Worm (Caenorhabditis elegans) whole organism, L3 larva: ENCODE measurements around the gene gtf-2H5.

Experiments used
- ZK546.5 ChIP-seq: sonication (generic microtip); optimal IDR thresholded peaks from 2 replicates; lab custom pipeline; 2017; ENCODE audit warnings: missing biosample characterization, missing genetic modification characterization
- ama-1 ChIP-seq: fragments of 150-350 bp; optimal IDR thresholded peaks from 2 replicates; lab custom pipeline; 2018
- ceh-16 ChIP-seq: sonication (generic microtip); optimal IDR thresholded peaks from 2 replicates; lab custom pipeline; 2017; ENCODE audit warnings: missing biosample characterization, missing genetic modification characterization
- ceh-82 ChIP-seq: fragments of 150-350 bp; optimal IDR thresholded peaks from 2 replicates; lab custom pipeline; 2014; ENCODE audit warnings: missing biosample characterization, missing genetic modification characterization
- daf-12 ChIP-seq: fragments of 150-350 bp; optimal IDR thresholded peaks from 2 replicates; lab custom pipeline; 2014; ENCODE audit warnings: missing biosample characterization, missing genetic modification reagents, missing genetic modification characterization
- egl-27 ChIP-seq: sonication (generic microtip); optimal IDR thresholded peaks from 4 replicates; lab custom pipeline; 2017; ENCODE audit warnings: missing biosample characterization, missing genetic modification reagents, missing genetic modification characterization
- egl-5 ChIP-seq: fragments of 150-350 bp; optimal IDR thresholded peaks from 2 replicates; lab custom pipeline; 2017; ENCODE audit warnings: missing biosample characterization, missing genetic modification reagents, missing genetic modification characterization, inconsistent platforms
- elt-1 ChIP-seq: fragments of 150-350 bp; optimal IDR thresholded peaks from 2 replicates; lab custom pipeline; 2014; ENCODE audit warnings: missing biosample characterization, missing genetic modification characterization
- elt-2 ChIP-seq: sonication (generic microtip); optimal IDR thresholded peaks from 2 replicates; lab custom pipeline; 2016; ENCODE audit warnings: missing genetic modification reagents, mild to moderate bottlenecking, missing genetic modification characterization, missing compliant biosample characterization
- eor-1 ChIP-seq, 2 experiments: fragments of 150-350 bp; optimal IDR thresholded peaks; 2 replicates each; lab custom pipeline; 2014 to 2018; ENCODE audit warnings: missing biosample characterization in 2 of 2, missing genetic modification characterization in 2 of 2
- fkh-2 ChIP-seq: fragments of 150-350 bp; optimal IDR thresholded peaks from 2 replicates; lab custom pipeline; 2014; ENCODE audit warnings: missing biosample characterization, missing genetic modification reagents, missing genetic modification characterization
- hmg-11 ChIP-seq: sonication (generic microtip); optimal IDR thresholded peaks from 2 replicates; lab custom pipeline; 2016; ENCODE audit warnings: missing genetic modification characterization, missing compliant biosample characterization
- jun-1 ChIP-seq: fragments of 150-350 bp; optimal IDR thresholded peaks from 2 replicates; lab custom pipeline; 2014; ENCODE audit warnings: missing biosample characterization, missing genetic modification reagents, missing genetic modification characterization
- lin-15B ChIP-seq: fragments of 150-350 bp; optimal IDR thresholded peaks from 2 replicates; lab custom pipeline; 2014; ENCODE audit warnings: missing biosample characterization, missing genetic modification characterization
- lsy-12 ChIP-seq: sonication (generic microtip); optimal IDR thresholded peaks from 2 replicates; lab custom pipeline; 2016; ENCODE audit warnings: mild to moderate bottlenecking, missing genetic modification characterization, missing compliant biosample characterization
- mdl-1 ChIP-seq: fragments of 150-350 bp; optimal IDR thresholded peaks from 2 replicates; lab custom pipeline; 2014; ENCODE audit warnings: missing biosample characterization, missing genetic modification characterization
- mml-1 ChIP-seq: fragments of 150-350 bp; sonication (generic microtip); optimal IDR thresholded peaks from 3 replicates; lab custom pipeline; 2014; ENCODE audit warnings: missing biosample characterization, missing genetic modification characterization
- nfya-1 ChIP-seq: sonication (generic microtip); optimal IDR thresholded peaks from 2 replicates; lab custom pipeline; 2017; ENCODE audit warnings: missing genetic modification characterization, mild to moderate bottlenecking, missing compliant biosample characterization, antibody characterized with exemption, moderate library complexity; ENCODE audit not compliant: insufficient read depth
- nhr-11 ChIP-seq: fragments of 150-350 bp; optimal IDR thresholded peaks from 2 replicates; lab custom pipeline; 2014; ENCODE audit warnings: missing biosample characterization, missing genetic modification characterization
- nhr-23 ChIP-seq: fragments of 150-350 bp; optimal IDR thresholded peaks from 2 replicates; lab custom pipeline; 2014; ENCODE audit warnings: missing biosample characterization, missing genetic modification reagents, missing genetic modification characterization
- nhr-237 ChIP-seq: fragments of 150-350 bp; optimal IDR thresholded peaks from 2 replicates; lab custom pipeline; 2014; ENCODE audit warnings: missing biosample characterization, missing genetic modification characterization
- nhr-25 ChIP-seq: sonication (generic microtip); optimal IDR thresholded peaks from 2 replicates; lab custom pipeline; 2017; ENCODE audit warnings: missing biosample characterization, missing genetic modification characterization
- nhr-28 ChIP-seq: fragments of 150-350 bp; optimal IDR thresholded peaks from 2 replicates; lab custom pipeline; 2014; ENCODE audit warnings: missing biosample characterization, missing genetic modification characterization
- nhr-43 ChIP-seq: sonication (generic microtip); optimal IDR thresholded peaks from 2 replicates; lab custom pipeline; 2016; ENCODE audit warnings: mild to moderate bottlenecking, missing genetic modification characterization, missing compliant biosample characterization; ENCODE audit not compliant: poor library complexity, severe bottlenecking
- nhr-67 ChIP-seq: fragments of 150-350 bp; optimal IDR thresholded peaks from 2 replicates; lab custom pipeline; 2014; ENCODE audit warnings: missing biosample characterization, missing genetic modification characterization
- nhr-76 ChIP-seq: fragments of 150-350 bp; sonication (generic microtip); optimal IDR thresholded peaks from 5 replicates; lab custom pipeline; 2014; ENCODE audit warnings: missing biosample characterization, missing genetic modification characterization
- nhr-77 ChIP-seq: fragments of 150-350 bp; optimal IDR thresholded peaks from 2 replicates; lab custom pipeline; 2014; ENCODE audit warnings: missing biosample characterization, missing genetic modification characterization
- pha-4 ChIP-seq: fragments of 150-350 bp; optimal IDR thresholded peaks from 2 replicates; lab custom pipeline; 2014; ENCODE audit warnings: missing biosample characterization, missing genetic modification reagents, missing genetic modification characterization
- pqm-1 ChIP-seq: fragments of 150-350 bp; optimal IDR thresholded peaks from 2 replicates; lab custom pipeline; 2017; ENCODE audit warnings: missing biosample characterization, missing genetic modification characterization, inconsistent platforms
- sea-2 ChIP-seq: fragments of 150-350 bp; sonication (generic microtip); optimal IDR thresholded peaks from 4 replicates; lab custom pipeline; 2014; ENCODE audit warnings: missing biosample characterization, missing genetic modification reagents, missing genetic modification characterization
- skn-1 ChIP-seq: fragments of 150-350 bp; optimal IDR thresholded peaks from 2 replicates; lab custom pipeline; 2014; ENCODE audit warnings: missing biosample characterization, missing genetic modification characterization
- tbx-2 ChIP-seq: sonication (generic microtip); optimal IDR thresholded peaks from 2 replicates; lab custom pipeline; 2016; ENCODE audit warnings: mild to moderate bottlenecking, missing genetic modification characterization, missing compliant biosample characterization
- unc-39 ChIP-seq: sonication (generic microtip); optimal IDR thresholded peaks from 4 replicates; lab custom pipeline; 2017; ENCODE audit warnings: missing biosample characterization, missing genetic modification characterization
- zag-1 ChIP-seq: fragments of 150-350 bp; optimal IDR thresholded peaks from 2 replicates; lab custom pipeline; 2014; ENCODE audit warnings: missing biosample characterization, missing genetic modification characterization
- ztf-11 ChIP-seq: fragments of 150-350 bp; optimal IDR thresholded peaks from 2 replicates; lab custom pipeline; 2014; ENCODE audit warnings: missing biosample characterization, missing genetic modification characterization
- ztf-4 ChIP-seq: fragments of 150-350 bp; optimal IDR thresholded peaks from 2 replicates; lab custom pipeline; 2014; ENCODE audit warnings: missing biosample characterization, missing genetic modification characterization

Gene gtf-2H5

ce11 chrIII:612759-613158 lies 35.4 kb upstream of the gtf-2H5 start:
- TF ChIP-seq daf-12 (no peak), ztf-11 (no peak), sea-2 (GFP tag; lab: Kevin White, UChicago) (no peak), ceh-82 (tag; lab: Kevin White, UChicago) (no peak), elt-2 (tag; lab: Kevin White, UChicago) (no peak), nhr-23 (tag; lab: Kevin White, UChicago) (no peak), nhr-77 (tag; lab: Kevin White, UChicago) (no peak), mml-1 (tag; lab: Kevin White, UChicago) (no peak), unc-39 (tag; lab: Kevin White, UChicago) (no peak), skn-1 (tag; lab: Kevin White, UChicago) (no peak), egl-27 (tag; lab: Kevin White, UChicago) (no peak), pqm-1 (tag; lab: Kevin White, UChicago) (no peak), nhr-43 (tag; lab: Kevin White, UChicago) (no peak), nhr-25 (tag; lab: Kevin White, UChicago) (no peak), ama-1 (lab: Kevin White, UChicago) (no peak), hmg-11 (tag; lab: Kevin White, UChicago) (no peak), tbx-2 (tag; lab: Kevin White, UChicago) (no peak), nhr-28 (tag; lab: Kevin White, UChicago) (no peak), fkh-2 (no peak), ZK546.5 (tag; lab: Kevin White, UChicago) (no peak)

ce11 chrIII:611900-612299 lies 34.5 kb upstream of the gtf-2H5 start:
- no peak for TF ChIP-seq nhr-28 (tag; lab: Kevin White, UChicago)
- TF ChIP-seq ztf-4 = no peak
- TF ChIP-seq ceh-82 (tag; lab: Kevin White, UChicago) = no peak
- TF ChIP-seq ceh-16 (tag; lab: Kevin White, UChicago) = no peak
- TF ChIP-seq skn-1 (tag; lab: Kevin White, UChicago) = no peak
- no peak for TF ChIP-seq lin-15B (tag; lab: Kevin White, UChicago)
- no peak for TF ChIP-seq elt-1
- no peak for TF ChIP-seq tbx-2 (tag; lab: Kevin White, UChicago)
- no peak for TF ChIP-seq nhr-43 (tag; lab: Kevin White, UChicago)
- no peak for TF ChIP-seq mdl-1
- no peak for TF ChIP-seq jun-1
- no peak for TF ChIP-seq eor-1 (tag; optimal IDR thresholded peaks at IDR 0.05; lab: Kevin White, UChicago)
- no peak for TF ChIP-seq elt-2 (tag; lab: Kevin White, UChicago)
- no peak for TF ChIP-seq nhr-11
- TF ChIP-seq nfya-1 (tag; lab: Kevin White, UChicago) = no peak
- no peak for TF ChIP-seq fkh-2

ce11 chrIII:609549-609948 lies 32.2 kb upstream of the gtf-2H5 start, which contains the start of gene best-17:
Gene best-17, minus strand, starts transcription at chrIII:609649.
- no peak for TF ChIP-seq zag-1 (tag; lab: Kevin White, UChicago)
- no peak for TF ChIP-seq ZK546.5 (tag; lab: Kevin White, UChicago)
- no peak for TF ChIP-seq jun-1
- no peak for TF ChIP-seq nhr-25 (tag; lab: Kevin White, UChicago)
- no peak for TF ChIP-seq nhr-11
- TF ChIP-seq nhr-237 (tag; lab: Kevin White, UChicago) = no peak
- TF ChIP-seq mml-1 (tag; lab: Kevin White, UChicago) = no peak
- TF ChIP-seq ceh-16 (tag; lab: Kevin White, UChicago) = no peak
- no peak for TF ChIP-seq tbx-2 (tag; lab: Kevin White, UChicago)
- no peak for TF ChIP-seq pha-4

ce11 chrIII:605415-606054 lies 28.2 kb upstream of the gtf-2H5 start, which contains the start of the genes Y55B1AR.4 and ttr-7:
Gene Y55B1AR.4, minus strand, starts transcription at chrIII:605515.
Gene ttr-7, plus strand, starts transcription at chrIII:606004.
- TF ChIP-seq lin-15B (tag; lab: Kevin White, UChicago) (no peak), nhr-23 (tag; lab: Kevin White, UChicago) (no peak), jun-1 (no peak), nhr-67 (no peak), ztf-11 (no peak), fkh-2 (no peak), ceh-82 (tag; lab: Kevin White, UChicago) (no peak), egl-5 (tag; lab: Kevin White, UChicago) (no peak), lsy-12 (tag; lab: Kevin White, UChicago) (no peak), hmg-11 (tag; lab: Kevin White, UChicago) (no peak), nhr-76 (no peak), elt-1 (no peak)
